Worm (Caenorhabditis elegans) whole organism, late embryonic: ENCODE data around the gene aco-2.

ENCODE experiments used
- F13H6.1 ChIP-seq: sonication (generic microtip); optimal IDR thresholded peaks from 2 replicates; lab custom pipeline; 2016; ENCODE audit warnings: missing genetic modification characterization, missing compliant biosample characterization
- T23F11.4 ChIP-seq: fragments of 200-800 bp; sonication (Bioruptor generic); optimal IDR thresholded peaks from 2 replicates; lab custom pipeline; 2018; ENCODE audit warnings: mild to moderate bottlenecking, missing genetic modification characterization, missing compliant biosample characterization
- Y22D7AL.16 ChIP-seq: sonication (generic microtip); optimal IDR thresholded peaks from 2 replicates; lab custom pipeline; 2016; ENCODE audit warnings: missing genetic modification characterization, missing compliant biosample characterization
- ama-1 ChIP-seq: fragments of 150-350 bp; optimal IDR thresholded peaks from 2 replicates; lab custom pipeline; 2014
- ceh-14 ChIP-seq: sonication (generic microtip); optimal IDR thresholded peaks from 2 replicates; lab custom pipeline; 2016; ENCODE audit warnings: missing genotype, missing genetic modification characterization, missing compliant biosample characterization
- ceh-24 ChIP-seq: sonication (generic microtip); optimal IDR thresholded peaks from 2 replicates; lab custom pipeline; 2016; ENCODE audit warnings: mild to moderate bottlenecking, missing genetic modification characterization, missing compliant biosample characterization
- ceh-30 ChIP-seq: fragments of 150-350 bp; optimal IDR thresholded peaks from 2 replicates; lab custom pipeline; 2014; ENCODE audit warnings: missing biosample characterization, missing genetic modification characterization
- ceh-34 ChIP-seq: sonication (generic microtip); optimal IDR thresholded peaks from 2 replicates; lab custom pipeline; 2016; ENCODE audit warnings: mild to moderate bottlenecking, missing genetic modification characterization, missing compliant biosample characterization
- ceh-48 ChIP-seq: sonication (generic microtip); optimal IDR thresholded peaks from 2 replicates; lab custom pipeline; 2016; ENCODE audit warnings: missing genetic modification characterization, inconsistent platforms, missing compliant biosample characterization
- ceh-6 ChIP-seq: fragments of 200-800 bp; sonication (Bioruptor generic); optimal IDR thresholded peaks from 2 replicates; lab custom pipeline; 2018; ENCODE audit warnings: mild to moderate bottlenecking, missing genetic modification characterization, missing compliant biosample characterization
- che-1 ChIP-seq: sonication (generic microtip); optimal IDR thresholded peaks from 2 replicates; lab custom pipeline; 2016; ENCODE audit warnings: mild to moderate bottlenecking, missing genetic modification characterization, missing compliant biosample characterization
- dmd-4 ChIP-seq: sonication (generic microtip); optimal IDR thresholded peaks from 2 replicates; lab custom pipeline; 2016; ENCODE audit warnings: borderline replicate concordance, missing genetic modification characterization, missing compliant biosample characterization
- dve-1 ChIP-seq: sonication (generic microtip); optimal IDR thresholded peaks from 2 replicates; lab custom pipeline; 2017; ENCODE audit warnings: antibody characterized with exemption, mild to moderate bottlenecking, missing genetic modification characterization, missing compliant biosample characterization
- elt-2 ChIP-seq: sonication (generic microtip); optimal IDR thresholded peaks from 2 replicates; lab custom pipeline; 2016; ENCODE audit warnings: missing genetic modification reagents, missing genetic modification characterization, missing compliant biosample characterization
- elt-4 ChIP-seq: sonication (generic microtip); optimal IDR thresholded peaks from 2 replicates; lab custom pipeline; 2016; ENCODE audit warnings: missing genetic modification characterization, missing compliant biosample characterization
- ets-4 ChIP-seq: sonication (generic microtip); optimal IDR thresholded peaks from 2 replicates; lab custom pipeline; 2016; ENCODE audit warnings: missing genetic modification characterization, missing compliant biosample characterization
- eyg-1 ChIP-seq: sonication (generic microtip); optimal IDR thresholded peaks from 2 replicates; lab custom pipeline; 2016; ENCODE audit warnings: missing genotype, missing genetic modification characterization, missing compliant biosample characterization
- fax-1 ChIP-seq: sonication (generic microtip); optimal IDR thresholded peaks from 2 replicates; lab custom pipeline; 2016; ENCODE audit warnings: missing genotype, missing genetic modification characterization, missing compliant biosample characterization
- fkh-6 ChIP-seq: sonication (generic microtip); optimal IDR thresholded peaks from 2 replicates; lab custom pipeline; 2016; ENCODE audit warnings: missing genetic modification characterization, missing compliant biosample characterization
- hlh-15 ChIP-seq: sonication (generic microtip); optimal IDR thresholded peaks from 2 replicates; lab custom pipeline; 2016; ENCODE audit warnings: missing genetic modification characterization, missing compliant biosample characterization
- hlh-8 ChIP-seq: sonication (generic microtip); optimal IDR thresholded peaks from 2 replicates; lab custom pipeline; 2016; ENCODE audit warnings: missing genotype, missing genetic modification characterization, missing compliant biosample characterization
- lim-6 ChIP-seq: sonication (generic microtip); optimal IDR thresholded peaks from 2 replicates; lab custom pipeline; 2016; ENCODE audit warnings: missing genetic modification characterization, missing compliant biosample characterization
- nhr-232 ChIP-seq: sonication (generic microtip); optimal IDR thresholded peaks from 2 replicates; lab custom pipeline; 2016; ENCODE audit warnings: missing genetic modification characterization, missing compliant biosample characterization
- npax-4 ChIP-seq: sonication (generic microtip); optimal IDR thresholded peaks from 2 replicates; lab custom pipeline; 2016; ENCODE audit warnings: missing genetic modification characterization, missing compliant biosample characterization
- odd-2 ChIP-seq: sonication (generic microtip); optimal IDR thresholded peaks from 2 replicates; lab custom pipeline; 2017; ENCODE audit warnings: antibody characterized with exemption, mild to moderate bottlenecking, missing genetic modification characterization, missing compliant biosample characterization
- pag-3 ChIP-seq: sonication (generic microtip); optimal IDR thresholded peaks from 2 replicates; lab custom pipeline; 2016; ENCODE audit warnings: missing compliant biosample characterization, missing genetic modification characterization, borderline replicate concordance
- pat-9 ChIP-seq: fragments of 200-800 bp; sonication (Bioruptor generic); optimal IDR thresholded peaks from 2 replicates; lab custom pipeline; 2018; ENCODE audit warnings: mild to moderate bottlenecking, missing genetic modification characterization, moderate library complexity, missing compliant biosample characterization
- pax-1 ChIP-seq: fragments of 150-350 bp; optimal IDR thresholded peaks from 2 replicates; lab custom pipeline; 2014; ENCODE audit warnings: missing biosample characterization, missing genetic modification characterization
- pha-2 ChIP-seq: sonication (generic microtip); optimal IDR thresholded peaks from 2 replicates; lab custom pipeline; 2017; ENCODE audit warnings: mild to moderate bottlenecking, missing genetic modification characterization, missing compliant biosample characterization
- pros-1 ChIP-seq: fragments of 150-350 bp; optimal IDR thresholded peaks from 2 replicates; lab custom pipeline; 2014; ENCODE audit warnings: missing biosample characterization, missing genetic modification reagents, missing genetic modification characterization
- sox-2 ChIP-seq: fragments of 200-800 bp; sonication (Bioruptor generic); IDR thresholded peaks from 2 replicates; pipeline ENCODE4 v1.3.6; 2022; ENCODE audit warnings: missing genetic modification reagents, missing genetic modification characterization, missing compliant biosample characterization
- syd-9 ChIP-seq: sonication (generic microtip); optimal IDR thresholded peaks from 2 replicates; lab custom pipeline; 2016; ENCODE audit warnings: mild to moderate bottlenecking, missing genetic modification characterization, moderate library complexity, missing compliant biosample characterization
- tbx-2 ChIP-seq: sonication (generic microtip); optimal IDR thresholded peaks from 2 replicates; lab custom pipeline; 2016; ENCODE audit warnings: missing genetic modification characterization, missing compliant biosample characterization
- ttx-3 ChIP-seq: sonication (generic microtip); optimal IDR thresholded peaks from 2 replicates; lab custom pipeline; 2016; ENCODE audit warnings: missing genetic modification reagents, missing genetic modification characterization, missing compliant biosample characterization
- unc-3 ChIP-seq, 2 experiments: fragments of 200-800 bp in 1 of 2; sonication (Bioruptor generic) in 1 of 2; sonication (generic microtip) in 1 of 2; conservative IDR thresholded peaks in 1 of 2; optimal IDR thresholded peaks in 1 of 2; 2 replicates each; pipeline versions ENCODE4 v1.3.6 to Lab custom; 2016 to 2022; ENCODE audit warnings: missing compliant biosample characterization in 2 of 2, missing genetic modification characterization in 2 of 2, missing genetic modification reagents in 1 of 2
- unc-42 ChIP-seq: sonication (generic microtip); optimal IDR thresholded peaks from 2 replicates; lab custom pipeline; 2016; ENCODE audit warnings: missing genotype, missing genetic modification characterization, missing compliant biosample characterization
- unc-55 ChIP-seq: sonication (generic microtip); optimal IDR thresholded peaks from 2 replicates; lab custom pipeline; 2017; ENCODE audit warnings: missing biosample characterization, missing genetic modification reagents, missing genetic modification characterization
- unc-86 ChIP-seq: sonication (generic microtip); optimal IDR thresholded peaks from 2 replicates; lab custom pipeline; 2016; ENCODE audit warnings: missing genetic modification characterization, missing compliant biosample characterization
- zip-5 ChIP-seq: sonication (generic microtip); optimal IDR thresholded peaks from 2 replicates; lab custom pipeline; 2016; ENCODE audit warnings: missing genetic modification characterization, missing compliant biosample characterization

The aco-2 gene

DNA sequence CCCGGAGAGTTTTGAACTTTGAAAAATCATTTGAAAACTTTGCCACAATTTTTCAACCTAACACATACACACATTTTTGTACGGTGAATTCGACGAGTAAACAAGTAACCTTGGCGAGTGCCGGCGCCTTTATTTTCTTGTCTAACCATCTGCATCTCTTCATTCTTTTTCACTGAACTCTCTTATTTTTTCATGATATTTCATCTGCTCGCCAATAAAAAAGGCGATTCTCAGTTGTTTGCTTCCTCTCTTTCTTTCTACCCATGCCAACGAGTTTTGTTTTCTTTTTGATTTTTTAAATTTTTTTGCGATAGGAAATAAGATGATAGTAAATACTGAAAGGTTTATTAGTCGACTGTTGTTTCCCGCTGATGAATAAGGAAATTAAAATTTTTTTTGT lies 5.2 kb downstream of the aco-2 start:
- no peak for TF ChIP-seq unc-42 (tag; lab: Kevin White, UChicago)
- TF ChIP-seq che-1 (tag; lab: Kevin White, UChicago), result no peak
- no peak for TF ChIP-seq hlh-8 (tag; lab: Kevin White, UChicago)
- TF ChIP-seq Y22D7AL.16, result no peak
- no peak for TF ChIP-seq ama-1 (lab: Kevin White, UChicago)
- no peak for TF ChIP-seq ceh-14
- no peak for TF ChIP-seq eyg-1

DNA sequence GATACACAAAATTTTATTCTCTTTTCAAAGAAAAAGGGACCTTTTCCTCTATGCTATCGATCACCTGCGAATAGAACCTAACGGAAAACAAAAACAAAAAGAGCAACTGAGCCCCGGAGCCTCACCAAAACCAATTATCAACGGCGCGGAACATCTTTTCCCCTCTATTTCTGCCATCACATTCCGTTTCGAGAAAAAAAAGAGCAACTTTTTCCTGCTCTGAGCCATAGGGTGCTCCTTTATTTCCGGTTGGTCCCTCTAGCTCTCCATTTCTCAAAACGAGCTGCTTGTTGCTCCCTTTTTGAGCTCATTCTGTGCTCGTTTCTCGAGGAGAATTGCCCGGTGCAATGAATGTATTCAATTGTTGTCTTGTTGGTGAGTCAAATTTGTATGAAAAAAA lies 6.1 kb downstream of the aco-2 start, which contains the start of gene clp-1:
Gene clp-1 (plus strand): TSS at position 301 of the 400 bp plus-strand sequence.
- TF ChIP-seq fax-1 (tag; lab: Kevin White, UChicago), result no peak
- no peak for TF ChIP-seq ttx-3
- no peak for TF ChIP-seq tbx-2 (tag; lab: Kevin White, UChicago)
- no peak for TF ChIP-seq elt-2 (tag; lab: Kevin White, UChicago)
- TF ChIP-seq unc-42 (tag; lab: Kevin White, UChicago), result no peak
- no peak for TF ChIP-seq ets-4 (tag; lab: Kevin White, UChicago)
- TF ChIP-seq T23F11.4 (GFP tag; lab: Kevin White, UChicago), result no peak
- no peak for TF ChIP-seq ceh-48
- TF ChIP-seq nhr-232, result no peak
- no peak for TF ChIP-seq hlh-15 (tag; lab: Kevin White, UChicago)
- no peak for TF ChIP-seq lim-6
- TF ChIP-seq che-1 (tag; lab: Kevin White, UChicago), result no peak
- TF ChIP-seq unc-3 (GFP tag; conservative IDR thresholded peaks at IDR 0.05; lab: Robert Waterston, UW), result no peak
- no peak for TF ChIP-seq unc-3 (tag; optimal IDR thresholded peaks at IDR 0.05; lab: Kevin White, UChicago)
- TF ChIP-seq, all 69 proteins: peak for 0

DNA sequence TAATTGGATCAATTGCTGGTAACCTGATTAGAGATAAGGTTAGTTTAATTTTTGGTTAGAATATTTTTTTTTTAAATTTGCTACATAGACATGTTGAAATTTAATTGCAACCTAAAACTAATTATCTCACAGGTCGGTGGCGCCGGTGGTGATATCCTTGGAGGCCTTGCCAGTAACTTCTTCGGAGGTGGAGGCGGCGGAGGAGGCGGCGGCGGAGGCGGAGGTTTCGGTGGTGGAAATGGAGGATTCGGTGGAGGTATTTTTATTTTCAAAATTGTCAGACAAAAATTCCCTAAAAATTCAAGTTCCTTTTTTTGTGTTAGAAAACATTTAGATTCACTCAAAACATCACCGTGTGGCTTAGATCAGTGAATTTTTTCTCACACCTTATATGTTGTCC lies 7.7 kb downstream of the aco-2 start:
- TF ChIP-seq unc-86 (tag; lab: Kevin White, UChicago), result no peak
- TF ChIP-seq, all 69 proteins: peak for 0

DNA sequence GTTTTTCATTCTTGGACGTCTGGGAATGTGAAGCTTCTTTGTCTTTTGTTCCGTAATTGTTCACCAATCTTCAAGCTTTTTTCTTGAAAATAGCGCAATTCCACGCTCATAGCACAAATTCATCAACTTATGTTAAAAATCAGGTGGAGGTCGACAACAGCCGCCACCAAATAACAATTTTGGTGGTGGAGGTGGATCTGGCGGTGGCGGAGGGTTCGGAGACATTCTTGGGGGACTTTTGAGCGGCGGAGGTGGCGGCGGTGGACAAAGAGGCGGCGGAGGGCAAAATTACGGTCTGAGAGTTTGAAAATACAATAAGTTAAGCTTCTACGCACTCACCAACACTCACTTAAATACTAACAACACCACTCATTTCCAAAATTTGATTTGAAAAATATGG lies 8.4 kb downstream of the aco-2 start:
- no peak for TF ChIP-seq npax-4
- no peak for TF ChIP-seq F13H6.1 (tag; lab: Kevin White, UChicago)
- TF ChIP-seq unc-86 (tag; lab: Kevin White, UChicago), result no peak
- TF ChIP-seq pag-3, result no peak
- no peak for TF ChIP-seq elt-2 (tag; lab: Kevin White, UChicago)
- TF ChIP-seq zip-5, result no peak
- TF ChIP-seq fax-1 (tag; lab: Kevin White, UChicago), result no peak
- no peak for TF ChIP-seq sox-2 (GFP tag; lab: Robert Waterston, UW)
- no peak for TF ChIP-seq dmd-4 (tag; lab: Kevin White, UChicago)
- TF ChIP-seq unc-42 (tag; lab: Kevin White, UChicago), result no peak
- TF ChIP-seq ceh-30 (tag; lab: Kevin White, UChicago), result no peak
- TF ChIP-seq ceh-34 (tag; lab: Kevin White, UChicago), result no peak
- no peak for TF ChIP-seq hlh-15 (tag; lab: Kevin White, UChicago)
- TF ChIP-seq dve-1 (tag; lab: Kevin White, UChicago), result no peak
- TF ChIP-seq unc-55 (GFP tag; lab: Kevin White, UChicago), result no peak
- TF ChIP-seq pax-1, result no peak

DNA sequence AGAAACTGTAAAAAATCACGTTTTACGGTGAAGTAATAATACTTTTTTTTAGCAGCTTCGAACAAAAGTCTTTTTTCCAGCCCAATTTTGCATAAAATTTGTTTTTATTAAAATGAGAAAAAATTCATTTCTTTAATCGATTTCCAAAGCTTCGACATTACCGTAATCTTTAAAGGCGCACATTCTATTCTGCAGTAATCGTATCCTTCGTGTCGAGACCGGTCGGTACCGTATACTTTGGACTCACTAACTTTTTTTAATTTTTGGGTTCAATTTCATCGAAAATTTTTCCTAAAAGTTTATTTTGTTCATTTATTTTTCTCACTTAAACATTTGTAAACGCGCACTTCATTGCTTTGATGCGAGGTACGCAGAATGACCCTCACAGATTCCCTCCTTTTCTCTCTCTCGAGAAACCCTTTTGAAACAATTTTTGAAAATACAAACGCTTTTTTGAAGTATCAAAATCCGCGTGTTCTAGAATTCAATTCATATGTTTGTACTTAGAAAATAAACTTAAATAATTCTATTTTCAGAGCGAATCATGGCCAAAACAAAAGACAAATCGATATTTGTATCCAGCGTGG lies 13.2 kb downstream of the aco-2 start, which contains the start of gene hrpk-2:
Gene hrpk-2 (plus strand): TSS at position 537 of the 587 bp plus-strand sequence.
- no peak for TF ChIP-seq pha-2 (tag; lab: Kevin White, UChicago)
- no peak for TF ChIP-seq npax-4
- no peak for TF ChIP-seq ceh-6 (GFP tag; lab: Kevin White, UChicago)
- TF ChIP-seq ceh-48, result no peak
- TF ChIP-seq hlh-15 (tag; lab: Kevin White, UChicago), result no peak
- TF ChIP-seq fkh-6 (tag; lab: Kevin White, UChicago), result no peak
- TF ChIP-seq Y22D7AL.16, result no peak
- no peak for TF ChIP-seq zip-5
- TF ChIP-seq elt-4, result no peak
- no peak for TF ChIP-seq ets-4 (tag; lab: Kevin White, UChicago)
- TF ChIP-seq ama-1 (lab: Kevin White, UChicago), result no peak
- TF ChIP-seq syd-9 (tag; lab: Kevin White, UChicago), result no peak
- no peak for TF ChIP-seq pat-9 (tag; lab: Kevin White, UChicago)
- no peak for TF ChIP-seq elt-2 (tag; lab: Kevin White, UChicago)
- no peak for TF ChIP-seq pros-1 (tag; lab: Kevin White, UChicago)
- TF ChIP-seq dve-1 (tag; lab: Kevin White, UChicago), result no peak
- TF ChIP-seq odd-2, result no peak
- no peak for TF ChIP-seq ceh-24 (tag; lab: Kevin White, UChicago)
